Worm (Caenorhabditis elegans) whole organism, dauer: ENCODE results near the gene C28D4.5.
"Not testable (repeated sequence)": the region's sequence is repeated elsewhere in the genome, so short reads cannot be mapped to it uniquely, and the experiment has no call there.

Source experiments
- unc-62 ChIP-seq: sonication (generic microtip); optimal IDR thresholded peaks from 2 replicates; lab custom pipeline; 2017; ENCODE audit warnings: missing biosample characterization, missing genetic modification reagents, missing genetic modification characterization

C28D4.5 gene

DNA sequence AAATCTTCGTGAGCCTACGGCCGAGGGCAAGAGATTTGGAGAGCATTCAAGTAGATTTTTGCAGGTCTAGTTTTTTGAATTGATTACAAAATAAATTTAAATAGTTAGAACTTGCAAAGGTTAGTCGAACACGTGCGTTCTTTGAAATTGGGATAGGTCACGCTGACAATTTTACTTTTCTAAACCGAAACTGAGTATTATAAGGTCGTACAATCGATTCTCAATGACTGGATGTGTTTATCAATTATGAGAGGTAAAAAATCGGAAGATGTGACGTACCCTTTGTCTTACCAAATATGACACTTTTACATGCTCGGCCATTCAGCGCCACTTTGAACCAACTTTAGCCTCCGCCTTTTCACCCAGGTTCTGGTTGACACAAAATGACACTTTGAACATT, at the start of gene C28D4.5:
TSS of gene C28D4.5 (minus strand) at position 101 of the 400 bp plus-strand sequence.
- no peak for TF ChIP-seq unc-62 (GFP tag; lab: Kevin White, UChicago)

- TF ChIP-seq unc-62 (GFP tag; lab: Kevin White, UChicago): no peak
Measured at ce11 chrIV:9795250-9795649, 48.6 kb upstream of the C28D4.5 start.

DNA sequence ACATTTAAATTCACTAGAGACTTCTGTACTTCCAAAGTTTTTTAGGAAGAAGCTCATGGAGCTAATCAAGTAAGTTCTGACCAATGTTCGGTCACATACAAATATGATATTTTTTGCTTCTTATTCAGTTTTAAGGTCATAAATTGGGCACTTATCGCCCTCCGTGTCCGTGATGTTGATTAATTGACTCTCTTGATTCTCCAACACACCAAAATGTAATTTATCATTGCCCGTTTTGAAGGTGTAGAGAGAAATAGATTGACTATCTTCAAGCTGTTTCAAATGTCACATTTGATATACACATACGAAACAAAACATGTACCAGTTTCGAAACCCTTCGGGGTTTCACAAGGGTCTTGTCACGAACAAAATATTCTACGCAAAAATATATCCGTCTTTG, 44.0 kb upstream of the C28D4.5 start:
- TF ChIP-seq unc-62 (GFP tag; lab: Kevin White, UChicago): no peak

DNA sequence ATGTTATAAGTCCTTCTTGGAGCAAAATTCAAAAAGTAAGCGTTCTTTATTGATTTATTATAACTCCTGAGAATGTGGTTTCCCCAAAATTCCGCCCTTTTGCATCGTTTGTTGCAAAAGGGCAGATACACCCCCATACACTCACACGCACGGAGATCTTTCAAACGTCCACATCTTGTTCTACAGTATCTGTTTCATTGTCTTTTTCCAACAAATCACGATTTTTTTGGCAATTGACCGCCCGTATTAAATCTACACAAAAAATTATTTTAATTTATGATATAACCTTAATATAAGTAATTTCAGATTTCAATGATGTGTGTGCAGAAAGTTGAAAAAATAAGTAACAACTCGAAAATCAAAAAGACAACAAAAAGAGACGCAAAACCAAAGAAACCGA, 42.8 kb upstream of the C28D4.5 start, which contains the start of gene T13F2.4:
TSS of gene T13F2.4 (plus strand) at position 301 of the 400 bp plus-strand sequence.
- TF ChIP-seq unc-62 (GFP tag; lab: Kevin White, UChicago): no peak

ce11 chrIV:9784689-9785088, 38.0 kb upstream of the C28D4.5 start, which contains the start of gene sre-4:
Gene sre-4, minus strand, starts transcription at chrIV:9784789.
- TF ChIP-seq unc-62 (GFP tag; lab: Kevin White, UChicago): no peak

ce11 chrIV:9778016-9778415, 31.4 kb upstream of the C28D4.5 start, which contains the start of gene T13F2.6:
Gene T13F2.6, plus strand, starts transcription at chrIV:9778321.
- TF ChIP-seq unc-62 (GFP tag; lab: Kevin White, UChicago): no peak

DNA sequence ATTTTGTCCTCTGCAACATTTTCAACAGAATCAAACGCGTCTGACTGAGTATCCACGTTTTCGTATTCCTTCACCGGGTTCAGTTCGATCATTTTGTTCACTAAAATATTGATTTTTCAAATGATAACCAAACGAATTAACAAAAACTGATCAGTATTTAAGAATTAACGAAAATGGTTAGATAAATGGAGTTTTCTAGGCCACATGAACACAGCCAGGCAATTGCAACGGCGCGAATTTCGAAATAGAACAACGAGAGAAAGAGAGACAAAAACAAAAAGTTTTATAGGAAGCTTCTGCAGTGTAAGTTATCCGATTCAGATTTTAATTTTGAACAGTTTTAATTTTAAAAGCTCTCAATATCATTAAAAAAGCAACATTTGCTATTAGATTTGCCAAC, 30.9 kb upstream of the C28D4.5 start, which contains the start of gene sna-2:
TSS of gene sna-2 (minus strand) at position 100 of the 400 bp plus-strand sequence.
- TF ChIP-seq unc-62 (GFP tag; lab: Kevin White, UChicago): no peak

- no peak for TF ChIP-seq unc-62 (GFP tag; lab: Kevin White, UChicago)
Measured at ce11 chrIV:9773441-9773840, 26.8 kb upstream of the C28D4.5 start.

- no peak for TF ChIP-seq unc-62 (GFP tag; lab: Kevin White, UChicago)
Measured at ce11 chrIV:9772096-9772720, 25.5 kb upstream of the C28D4.5 start, which contains the start of gene cav-1. Gene cav-1, plus strand, starts transcription at chrIV:9772510.

ce11 chrIV:9770798-9771197, 24.1 kb upstream of the C28D4.5 start:
- no peak for TF ChIP-seq unc-62 (GFP tag; lab: Kevin White, UChicago)

DNA sequence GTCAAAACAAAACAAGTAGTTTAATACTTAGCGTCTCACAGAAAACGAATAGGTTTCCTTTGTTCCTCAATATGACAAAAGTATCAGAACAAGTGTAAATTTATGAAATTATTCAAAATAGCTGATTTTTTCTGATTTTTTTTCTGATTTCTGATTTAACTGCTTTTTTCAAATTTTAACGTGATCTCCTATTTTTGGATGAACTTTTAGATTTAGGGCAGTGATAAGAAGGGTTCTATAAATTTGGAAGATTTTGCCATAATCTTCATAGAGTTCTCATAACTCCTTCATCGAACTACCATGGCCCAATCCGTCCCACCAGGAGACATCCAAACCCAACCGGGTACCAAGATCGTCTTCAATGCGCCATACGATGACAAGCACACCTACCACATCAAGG, 23.1 kb upstream of the C28D4.5 start, which contains the start of gene msp-78:
TSS of gene msp-78 (plus strand) at position 301 of the 400 bp plus-strand sequence.
- not testable (repeated sequence) for TF ChIP-seq unc-62 (GFP tag; lab: Kevin White, UChicago)

ce11 chrIV:9767054-9767453, 20.4 kb upstream of the C28D4.5 start, which contains the start of gene msp-79:
Gene msp-79, minus strand, starts transcription at chrIV:9767154.
- not testable (repeated sequence) for TF ChIP-seq unc-62 (GFP tag; lab: Kevin White, UChicago)

ce11 chrIV:9766250-9766649, 19.6 kb upstream of the C28D4.5 start, which contains the start of gene ssp-36:
Gene ssp-36, minus strand, starts transcription at chrIV:9766350.
- TF ChIP-seq unc-62 (GFP tag; lab: Kevin White, UChicago): no peak

DNA sequence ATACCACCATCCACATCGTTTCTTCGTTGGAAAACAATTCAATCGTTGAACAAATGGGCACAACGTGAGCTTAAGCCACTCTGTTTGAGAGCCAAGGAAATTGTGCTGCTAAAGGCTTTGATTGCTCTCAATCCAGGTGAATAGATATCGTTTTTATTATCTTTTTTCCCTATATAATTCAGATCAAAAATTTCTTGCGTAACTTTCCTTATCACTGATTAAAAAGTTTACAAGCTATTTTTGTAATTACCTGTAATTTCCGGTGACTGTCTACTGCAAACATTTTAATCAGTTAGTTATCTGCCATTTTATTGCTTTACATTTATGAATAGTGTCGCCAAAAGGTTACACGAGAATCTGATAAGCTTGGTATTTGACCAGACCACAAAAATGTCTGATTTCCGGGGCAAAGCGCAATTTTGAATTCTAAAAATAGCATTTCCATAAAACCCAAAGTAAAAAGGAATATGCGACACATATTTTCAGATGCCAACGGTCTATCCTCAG, 16.1 kb upstream of the C28D4.5 start:
- no peak for TF ChIP-seq unc-62 (GFP tag; lab: Kevin White, UChicago)

DNA sequence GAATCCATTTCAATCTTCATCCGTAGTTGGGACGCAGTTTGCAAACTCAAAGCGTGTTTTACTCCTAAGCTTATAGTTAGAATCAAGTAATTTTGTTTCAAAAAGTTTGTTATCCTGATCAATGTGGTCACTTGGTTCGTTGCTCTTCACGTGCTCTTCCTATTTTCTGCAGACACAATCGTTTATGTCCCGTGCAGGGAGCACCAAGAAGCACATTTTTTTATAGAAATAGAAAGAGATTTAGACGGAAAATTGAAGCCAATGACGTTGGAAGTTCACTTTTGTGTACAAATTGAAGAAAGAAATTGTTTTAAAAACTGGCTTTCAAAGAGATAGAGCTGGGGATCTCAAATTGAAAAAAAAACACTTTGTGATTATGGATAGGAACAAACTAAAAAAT, 15.1 kb upstream of the C28D4.5 start:
- TF ChIP-seq unc-62 (GFP tag; lab: Kevin White, UChicago): no peak

DNA sequence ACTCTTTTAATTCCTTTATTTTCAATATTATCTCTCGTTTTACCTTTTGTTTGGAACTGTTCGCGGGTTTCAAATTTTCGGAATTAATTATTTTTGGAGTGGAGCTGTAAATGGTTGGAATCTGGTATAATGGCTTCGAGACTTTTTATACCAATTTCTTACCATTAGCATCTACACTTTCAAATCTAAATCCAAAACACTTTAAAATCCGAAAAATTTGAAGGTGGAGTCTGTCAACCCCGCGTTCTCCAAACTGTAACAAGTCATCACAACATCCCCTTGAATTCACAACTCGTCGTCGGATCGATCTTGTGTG, 10.7 kb upstream of the C28D4.5 start, which contains the start of gene nhr-97:
TSS of gene nhr-97 (plus strand) at position 217 of the 316 bp plus-strand sequence.
- no peak for TF ChIP-seq unc-62 (GFP tag; lab: Kevin White, UChicago)
